Fruit fly (Drosophila melanogaster) whole organism, larva: Measurements from ENCODE around the gene sala.

ENCODE experiments used
- noc ChIP-seq: fragments of 200-800 bp; sonication (Bioruptor generic); optimal IDR thresholded peaks from 3 replicates; lab custom pipeline; 2019; ENCODE audit warnings: missing biosample characterization, mild to moderate bottlenecking, missing genetic modification characterization, moderate library complexity

The sala gene

dm6 chr2L:11484407-11484806 is at the start of gene sala, which contains the start of gene CG43355:
Gene sala (plus strand): TSS chr2L:11484707.
Gene CG43355 (plus strand): TSS chr2L:11484707.
- TF ChIP-seq noc: no peak

- TF ChIP-seq noc: no peak
Observed at dm6 chr2L:11436548-11436947, 48.0 kb upstream of the sala start.

dm6 chr2L:11445479-11446379 is 38.8 kb upstream of the sala start, which contains the start of gene salm:
Gene salm (minus strand): TSS chr2L:11445614.
- TF ChIP-seq noc: no peak

dm6 chr2L:11447641-11448040 is 36.9 kb upstream of the sala start:
- no peak for TF ChIP-seq noc

dm6 chr2L:11452601-11453345 is 31.7 kb upstream of the sala start:
- TF ChIP-seq noc: no peak

dm6 chr2L:11455555-11456128 is 28.9 kb upstream of the sala start:
- TF ChIP-seq noc: no peak

- TF ChIP-seq noc: no peak
Observed at dm6 chr2L:11456667-11457222, 27.8 kb upstream of the sala start.

dm6 chr2L:11468082-11468481 is 16.4 kb upstream of the sala start:
- no peak for TF ChIP-seq noc

dm6 chr2L:11469973-11470372 is 14.5 kb upstream of the sala start:
- TF ChIP-seq noc: no peak

dm6 chr2L:11471979-11472514 is 12.5 kb upstream of the sala start:
- TF ChIP-seq noc: no peak

- no peak for TF ChIP-seq noc
Observed at dm6 chr2L:11474960-11475359, 9.5 kb upstream of the sala start.

- TF ChIP-seq noc: no peak
Observed at dm6 chr2L:11488465-11489037, 4.0 kb downstream of the sala start.

- no peak for TF ChIP-seq noc
Observed at dm6 chr2L:11493933-11494332, 9.4 kb downstream of the sala start.

dm6 chr2L:11498839-11499238 is 14.3 kb downstream of the sala start, which contains the start of gene Cog8:
Gene Cog8 (minus strand): TSS chr2L:11498948.
- TF ChIP-seq noc: no peak

- no peak for TF ChIP-seq noc
Observed at dm6 chr2L:11500649-11501048, 16.1 kb downstream of the sala start.

dm6 chr2L:11501427-11501968 is 17.0 kb downstream of the sala start, which contains the start of gene spz4:
Gene spz4 (plus strand): TSS chr2L:11501715.
- no peak for TF ChIP-seq noc
